Worm (Caenorhabditis elegans): ENCODE data around the gene T22F7.4.

Gene T22F7.4

ce11 chrIII:509045-509444 lies 17.7 kb downstream of the T22F7.4 start:
- no peak for TF ChIP-seq unc-62 (GFP tag; optimal IDR thresholded peaks at IDR 0.05)

- TF ChIP-seq unc-62 (GFP tag; optimal IDR thresholded peaks at IDR 0.05) = no peak
Measured at ce11 chrIII:502583-502982, 24.1 kb downstream of the T22F7.4 start.

- TF ChIP-seq unc-62 (GFP tag; optimal IDR thresholded peaks at IDR 0.05) = no peak
Measured at ce11 chrIII:491090-491597, 35.6 kb downstream of the T22F7.4 start, which contains the start of gene unc-45. TSS of gene unc-45 (plus strand) at chrIII:491547.

DNA sequence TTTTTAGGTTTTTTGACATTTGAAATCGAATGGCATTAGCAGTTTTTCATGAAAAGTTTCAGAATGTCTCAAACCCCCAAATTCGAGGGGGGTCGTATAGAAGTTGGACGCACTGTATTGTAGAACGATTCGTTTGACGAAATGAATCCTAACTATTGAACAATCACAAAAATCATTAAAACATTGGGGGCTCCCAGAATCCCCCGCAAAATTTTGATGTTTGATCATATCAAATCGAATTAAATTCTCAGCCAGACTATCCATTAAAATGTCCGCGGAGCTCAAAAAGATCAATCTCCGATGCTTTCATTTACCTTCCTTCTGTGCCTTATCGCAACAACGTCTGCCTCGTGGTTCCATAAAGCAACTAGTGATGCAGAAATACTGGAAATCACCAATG lies 38.3 kb downstream of the T22F7.4 start, which contains the start of gene F30H5.5:
F30H5.5 (plus strand) TSS at position 301 of the 400 bp plus-strand sequence.
- no peak for TF ChIP-seq unc-62 (GFP tag; optimal IDR thresholded peaks at IDR 0.05)

ce11 chrIII:486077-486597 lies 40.6 kb downstream of the T22F7.4 start, which contains the start of gene nlp-32:
TSS of gene nlp-32 (minus strand) at chrIII:486547.
- TF ChIP-seq unc-62 (GFP tag; optimal IDR thresholded peaks at IDR 0.05) = no peak

- no peak for TF ChIP-seq unc-62 (GFP tag; optimal IDR thresholded peaks at IDR 0.05)
Measured at ce11 chrIII:483556-483955, 43.2 kb downstream of the T22F7.4 start, which contains the start of gene F10C5.3. TSS of gene F10C5.3 (plus strand) at chrIII:483868.

- no peak for TF ChIP-seq unc-62 (GFP tag; optimal IDR thresholded peaks at IDR 0.05)
Measured at ce11 chrIII:482739-483138, 44.0 kb downstream of the T22F7.4 start.

DNA sequence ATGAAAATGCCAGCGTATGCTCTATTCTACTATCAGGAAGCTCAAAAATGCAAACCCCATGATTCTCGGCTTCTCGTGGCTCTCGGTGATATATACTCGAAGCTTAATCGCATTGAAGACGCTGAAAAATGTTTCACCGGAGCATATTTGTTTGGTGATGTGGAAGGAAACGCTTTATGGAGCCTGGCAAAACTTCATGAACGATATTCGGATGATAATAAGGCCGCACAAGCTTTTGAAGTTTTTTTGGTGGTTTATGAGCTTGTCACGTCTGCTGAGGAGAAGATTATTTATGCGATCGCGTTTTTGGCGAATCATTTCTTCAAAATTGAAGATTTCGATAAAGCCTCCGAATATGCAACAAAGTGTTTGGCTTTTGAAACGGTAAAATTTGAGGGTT lies 45.5 kb downstream of the T22F7.4 start:
- no peak for TF ChIP-seq unc-62 (GFP tag; optimal IDR thresholded peaks at IDR 0.05)

ce11 chrIII:475154-475553 lies 51.6 kb downstream of the T22F7.4 start, which contains the start of gene mat-3:
TSS of gene mat-3 (plus strand) at chrIII:475454.
- TF ChIP-seq unc-62 (GFP tag; optimal IDR thresholded peaks at IDR 0.05) = no peak
